Worm (Caenorhabditis elegans): Measurements from ENCODE around the gene T08G3.13.

- TF ChIP-seq zag-1 (tag; optimal IDR thresholded peaks at IDR 0.05) (no peak), nhr-23 (tag; optimal IDR thresholded peaks at IDR 0.05) (no peak), lin-15B (tag; optimal IDR thresholded peaks at IDR 0.05) (no peak), pha-4 (tag; optimal IDR thresholded peaks at IDR 0.05) (no peak)
Measured at ce11 chrV:16406357-16406756, 41.5 kb upstream of the T08G3.13 start.
